Worm (Caenorhabditis elegans): ENCODE measurements around the gene T04C9.3.

The T04C9.3 gene

DNA sequence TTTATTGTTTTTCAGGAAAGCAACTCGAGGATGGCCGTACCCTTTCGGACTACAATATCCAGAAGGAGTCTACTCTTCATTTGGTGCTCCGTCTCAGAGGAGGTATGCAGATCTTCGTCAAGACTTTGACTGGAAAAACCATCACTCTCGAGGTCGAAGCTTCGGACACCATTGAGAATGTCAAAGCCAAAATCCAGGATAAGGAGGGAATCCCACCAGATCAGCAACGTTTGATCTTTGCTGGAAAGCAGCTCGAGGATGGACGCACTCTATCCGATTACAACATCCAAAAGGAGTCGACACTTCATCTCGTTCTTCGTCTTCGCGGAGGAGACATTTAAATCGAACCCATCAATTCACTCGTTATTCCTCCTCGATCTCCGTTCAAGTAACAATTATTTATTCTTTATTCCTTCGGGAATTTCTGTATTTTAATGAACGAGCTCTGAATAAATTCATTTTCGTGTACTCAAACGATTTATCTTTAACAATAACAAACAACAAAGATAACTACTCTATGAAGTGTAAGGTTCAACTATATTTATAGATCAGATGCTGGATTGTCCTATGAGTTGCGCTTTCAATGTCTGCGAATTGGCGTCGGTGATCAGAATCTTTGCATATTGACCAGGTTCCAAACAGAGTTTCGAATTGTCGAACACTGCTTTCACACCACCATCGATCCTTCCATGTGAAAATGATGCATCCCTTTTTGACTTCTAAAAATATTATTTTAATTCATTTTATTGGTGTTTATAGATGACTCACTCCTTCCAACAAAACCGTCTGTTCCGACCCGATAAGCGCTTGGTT is 41.9 kb upstream of the T04C9.3 start (continued):
- peak; percentile 88 for TF ChIP-seq cebp-2 (GFP tag; IDR thresholded peaks at IDR 0.05)
- peak; percentile 71 for TF ChIP-seq madf-6 (GFP tag; IDR thresholded peaks at IDR 0.05)
- TF ChIP-seq hmg-1.2 (GFP tag; IDR thresholded peaks at IDR 0.05) = peak; percentile 60
- TF ChIP-seq nfya-2 (GFP tag; IDR thresholded peaks at IDR 0.05) = 0 out of 2 replicates have a peak, but pooled peaks have one; percentile 2
- TF ChIP-seq K12H6.12 (tag; optimal IDR thresholded peaks at IDR 0.05) = peak; percentile 22
- TF ChIP-seq bed-1 (GFP tag; IDR thresholded peaks at IDR 0.05) = no peak
- TF ChIP-seq ztf-28 (GFP tag; IDR thresholded peaks at IDR 0.05) = no peak
- TF ChIP-seq B0035.1 (tag; optimal IDR thresholded peaks at IDR 0.05) = peak; percentile 85
- TF ChIP-seq C06A6.2 (GFP tag; conservative IDR thresholded peaks at IDR 0.05) = peak; percentile 50; the same call in 1 of the 2 replicates
- TF ChIP-seq ceh-40 (GFP tag; IDR thresholded peaks at IDR 0.05) = no peak
- no peak for TF ChIP-seq ceh-79 (tag; optimal IDR thresholded peaks at IDR 0.05)
- TF ChIP-seq madf-10 (tag; optimal IDR thresholded peaks at IDR 0.05) = peak; percentile 82
- peak; percentile 92 for TF ChIP-seq him-1 (tag; optimal IDR thresholded peaks at IDR 0.05)
- TF ChIP-seq F39B2.1 (GFP tag; IDR thresholded peaks at IDR 0.05) = 0 out of 2 replicates have a peak, but pooled peaks have one; percentile 4
- peak; percentile 49 for TF ChIP-seq mxl-1 (tag; optimal IDR thresholded peaks at IDR 0.05)
- TF ChIP-seq attf-5 (GFP tag; optimal IDR thresholded peaks at IDR 0.05) = peak; percentile 39
- no peak for TF ChIP-seq hlh-12 (tag; optimal IDR thresholded peaks at IDR 0.05)
- peak; percentile 89 for TF ChIP-seq Y95B8A.8 (GFP tag; IDR thresholded peaks at IDR 0.05)
- peak; percentile 41 for TF ChIP-seq gei-17 (GFP tag; optimal IDR thresholded peaks at IDR 0.05)
- peak; percentile 68 for TF ChIP-seq lin-40 (tag; optimal IDR thresholded peaks at IDR 0.05)
- TF ChIP-seq tbp1 (GFP tag; optimal IDR thresholded peaks at IDR 0.05) = peak; percentile 62
- no peak; the same call in 1 of the 2 replicates for TF ChIP-seq cebp-1 (GFP tag; IDR thresholded peaks at IDR 0.05)
- TF ChIP-seq cebp-1 (tag; optimal IDR thresholded peaks at IDR 0.05) = peak; percentile 86
- peak; percentile 93 for TF ChIP-seq B0336.3 (GFP tag; IDR thresholded peaks at IDR 0.05)
- TF ChIP-seq bed-2 (GFP tag; IDR thresholded peaks at IDR 0.05) = 0 out of 2 replicates have a peak, but pooled peaks have one; percentile 9
- TF ChIP-seq die-1 (tag; optimal IDR thresholded peaks at IDR 0.05) = peak; percentile 46
- TF ChIP-seq lag-1 (GFP tag; IDR thresholded peaks at IDR 0.05) = no peak
- peak; percentile 84 for TF ChIP-seq tlf-1 (GFP tag; optimal IDR thresholded peaks at IDR 0.05)
- peak; percentile 73 for TF ChIP-seq F49E8.2 (tag; optimal IDR thresholded peaks at IDR 0.05; ENCODE audit: insufficient read depth)
- TF ChIP-seq F10E7.11 (tag; optimal IDR thresholded peaks at IDR 0.05) = no peak
- TF ChIP-seq ztf-22 (GFP tag; optimal IDR thresholded peaks at IDR 0.05) = no peak
- TF ChIP-seq C17E4.6 (GFP tag; IDR thresholded peaks at IDR 0.05) = 0 out of 2 replicates have a peak, but pooled peaks have one; percentile 31
- TF ChIP-seq ZK185.1 (tag; optimal IDR thresholded peaks at IDR 0.05; ENCODE audit: poor library complexity, severe bottlenecking) = peak; percentile 75
- TF ChIP-seq nhr-120 (GFP tag; IDR thresholded peaks at IDR 0.05) = no peak; the same call in 1 of the 2 replicates
- peak; percentile 62 for TF ChIP-seq F52B5.7 (tag; optimal IDR thresholded peaks at IDR 0.05)
- TF ChIP-seq xnd-1 (tag; optimal IDR thresholded peaks at IDR 0.05) = no peak
- peak; percentile 56 for TF ChIP-seq T26A5.8 (tag; optimal IDR thresholded peaks at IDR 0.05)
- TF ChIP-seq repo-1 (tag; optimal IDR thresholded peaks at IDR 0.05) = peak; percentile 96
- TF ChIP-seq egl-44 (GFP tag; IDR thresholded peaks at IDR 0.05) = peak; percentile 66
- peak; percentile 5 for TF ChIP-seq ets-4 (GFP tag; optimal IDR thresholded peaks at IDR 0.05)
- TF ChIP-seq rcor-1 (GFP tag; IDR thresholded peaks at IDR 0.05) = peak; percentile 73
- TF ChIP-seq snpc-1.3 (tag; optimal IDR thresholded peaks at IDR 0.05; ENCODE audit: insufficient read depth) = no peak
- peak; percentile 27 for TF ChIP-seq lsl-1 (GFP tag; optimal IDR thresholded peaks at IDR 0.05)
- peak; percentile 56 for TF ChIP-seq dox-1 (GFP tag; IDR thresholded peaks at IDR 0.05)
- TF ChIP-seq F22D6.2 (tag; optimal IDR thresholded peaks at IDR 0.05) = peak; percentile 47
- no peak for TF ChIP-seq hlh-26 (GFP tag; conservative IDR thresholded peaks at IDR 0.05)
- peak; percentile 27 for TF ChIP-seq zim-3 (tag; optimal IDR thresholded peaks at IDR 0.05)

Measured in whole organism, young adult.